Worm (Caenorhabditis elegans) whole organism, L3 larva: ENCODE data around the gene F19G12.4.

Experiments
- egl-27 ChIP-seq: sonication (generic microtip); optimal IDR thresholded peaks from 4 replicates; lab custom pipeline; 2017; ENCODE audit warnings: missing biosample characterization, missing genetic modification reagents, missing genetic modification characterization
- elt-1 ChIP-seq: fragments of 150-350 bp; optimal IDR thresholded peaks from 2 replicates; lab custom pipeline; 2014; ENCODE audit warnings: missing biosample characterization, missing genetic modification characterization
- elt-2 ChIP-seq: sonication (generic microtip); optimal IDR thresholded peaks from 2 replicates; lab custom pipeline; 2016; ENCODE audit warnings: missing genetic modification reagents, mild to moderate bottlenecking, missing genetic modification characterization, missing compliant biosample characterization
- elt-3 ChIP-seq, 3 experiments: fragments of 150-350 bp in 1 of 3; sonication (generic microtip) in 2 of 3; optimal IDR thresholded peaks; 2 replicates in 2 of 3; 4 replicates in 1 of 3; lab custom pipeline; 2014 to 2017; ENCODE audit warnings: missing biosample characterization in 3 of 3, missing genetic modification characterization in 3 of 3
- fkh-10 ChIP-seq: sonication (generic microtip); optimal IDR thresholded peaks from 2 replicates; lab custom pipeline; 2017; ENCODE audit warnings: missing biosample characterization, missing genetic modification reagents, missing genetic modification characterization
- hmg-11 ChIP-seq: sonication (generic microtip); optimal IDR thresholded peaks from 2 replicates; lab custom pipeline; 2016; ENCODE audit warnings: missing genetic modification characterization, missing compliant biosample characterization
- lin-15B ChIP-seq: fragments of 150-350 bp; optimal IDR thresholded peaks from 2 replicates; lab custom pipeline; 2014; ENCODE audit warnings: missing biosample characterization, missing genetic modification characterization
- nhr-23 ChIP-seq: fragments of 150-350 bp; optimal IDR thresholded peaks from 2 replicates; lab custom pipeline; 2014; ENCODE audit warnings: missing biosample characterization, missing genetic modification reagents, missing genetic modification characterization
- unc-62 ChIP-seq: fragments of 150-350 bp; sonication (generic microtip); optimal IDR thresholded peaks from 4 replicates; lab custom pipeline; 2014; ENCODE audit warnings: missing biosample characterization, missing genetic modification reagents, missing genetic modification characterization

- TF ChIP-seq nhr-23 (tag; lab: Kevin White, UChicago) (no peak), egl-27 (tag; lab: Kevin White, UChicago) (no peak), lin-15B (tag; lab: Kevin White, UChicago) (no peak), unc-62 (no peak), fkh-10 (GFP tag; lab: Kevin White, UChicago) (no peak), hmg-11 (tag; lab: Kevin White, UChicago) (no peak), elt-3 (tag; optimal IDR thresholded peaks at IDR 0.05; lab: Kevin White, UChicago) (no peak), elt-1 (no peak), elt-2 (tag; lab: Kevin White, UChicago) (peak; percentile 40)
Measured at ce11 chrX:1420524-1420923, 3.4 kb downstream of the F19G12.4 start.
